Fruit fly (Drosophila melanogaster): Measurements from ENCODE around the gene tll.

Gene tll

dm6 chr3R:30887711-30888549 is 35.8 kb downstream of the tll start (continued):
- TF ChIP-seq HHEX (GFP tag; optimal IDR thresholded peaks at IDR 0.05) (peak; percentile 61), H15 (GFP tag; IDR thresholded peaks at IDR 0.05) (peak; percentile 67; the same call in 2 of the 3 replicates), CG6272 (GFP tag; IDR thresholded peaks at IDR 0.05) (0 out of 2 replicates have a peak, but pooled peaks have one; percentile 30), CG2129 (GFP tag; IDR thresholded peaks at IDR 0.05; ENCODE audit: partially characterized antibody) (no peak), dysf (GFP tag; IDR thresholded peaks at IDR 0.05) (peak; percentile 78), CG17612 (GFP tag; IDR thresholded peaks at IDR 0.05) (0 out of 2 replicates have a peak, but pooled peaks have one; percentile 35), CG6791 (GFP tag; IDR thresholded peaks at IDR 0.05; ENCODE audit: partially characterized antibody) (no peak), Ptx1 (GFP tag; IDR thresholded peaks at IDR 0.05) (peak; percentile 92), Hr78 (GFP tag; optimal IDR thresholded peaks at IDR 0.05) (no peak), Side (GFP tag; optimal IDR thresholded peaks at IDR 0.05) (peak; percentile 60), nmo (GFP tag; optimal IDR thresholded peaks at IDR 0.05) (peak; percentile 67), usp (GFP tag; optimal IDR thresholded peaks at IDR 0.05) (no peak), gcm2 (GFP tag; optimal IDR thresholded peaks at IDR 0.05) (no peak), CG15011 (GFP tag; optimal IDR thresholded peaks at IDR 0.05) (peak; percentile 17), unc-4 (GFP tag; IDR thresholded peaks at IDR 0.05; ENCODE audit: partially characterized antibody) (no peak), nau (GFP tag; optimal IDR thresholded peaks at IDR 0.05) (no peak), CG17802 (tag; optimal IDR thresholded peaks at IDR 0.05) (peak; percentile 23), CG9876 (GFP tag; optimal IDR thresholded peaks at IDR 0.05) (peak; percentile 27), CG15479 (GFP tag; optimal IDR thresholded peaks at IDR 0.05) (peak; percentile 89), az2 (GFP tag; optimal IDR thresholded peaks at IDR 0.05) (peak; percentile 64), CG18599 (GFP tag; optimal IDR thresholded peaks at IDR 0.05) (peak; percentile 72), org-1 (GFP tag; optimal IDR thresholded peaks at IDR 0.05) (peak; percentile 2), Nf-YA (GFP tag; IDR thresholded peaks at IDR 0.05) (no peak), CG10959 (GFP tag; IDR thresholded peaks at IDR 0.05) (no peak), dm (GFP tag; optimal IDR thresholded peaks at IDR 0.05) (no peak), CG14710 (tag; optimal IDR thresholded peaks at IDR 0.05) (peak; percentile 32), CG8944 (GFP tag; optimal IDR thresholded peaks at IDR 0.05) (peak; percentile 58), CG3847 (GFP tag; IDR thresholded peaks at IDR 0.05) (peak; percentile 47; the same call in 1 of the 2 replicates), Nf-YC (tag; optimal IDR thresholded peaks at IDR 0.05) (no peak), chif (GFP tag; optimal IDR thresholded peaks at IDR 0.05) (peak; percentile 33 to 60), jing (GFP tag; optimal IDR thresholded peaks at IDR 0.05) (peak; percentile 35), B-H1 (GFP tag; IDR thresholded peaks at IDR 0.05) (peak; percentile 35; the same call in 2 of the 3 replicates), ssp (GFP tag; IDR thresholded peaks at IDR 0.05) (peak; percentile 14; the same call in 1 of the 2 replicates), CG3281 (GFP tag; optimal IDR thresholded peaks at IDR 0.05) (peak; percentile 59), Hr39 (optimal IDR thresholded peaks at IDR 0.05) (no peak), wek (GFP tag; optimal IDR thresholded peaks at IDR 0.05) (peak; percentile 34), lov (optimal IDR thresholded peaks at IDR 0.05) (no peak), lov (GFP tag; IDR thresholded peaks at IDR 0.05) (peak; percentile 71; the same call in 1 of the 3 replicates), Rfx (GFP tag; IDR thresholded peaks at IDR 0.05) (peak; percentile 74), dimm (GFP tag; IDR thresholded peaks at IDR 0.05) (0 out of 2 replicates have a peak, but pooled peaks have one; percentile 22), gsb (GFP tag; IDR thresholded peaks at IDR 0.05) (peak; percentile 55), CG15073 (GFP tag; optimal IDR thresholded peaks at IDR 0.05) (no peak), Hmr (GFP tag; optimal IDR thresholded peaks at IDR 0.05) (peak; percentile 35), Mrtf (GFP tag; IDR thresholded peaks at IDR 0.05) (peak; percentile 77; the same call in 2 of the 3 replicates), HmgD (GFP tag; optimal IDR thresholded peaks at IDR 0.05) (no peak), Awh (GFP tag; IDR thresholded peaks at IDR 0.05) (no peak), MBD-R2 (GFP tag; IDR thresholded peaks at IDR 0.05) (peak; percentile 50; the same call in 1 of the 2 replicates), CG7839 (tag; optimal IDR thresholded peaks at IDR 0.05) (peak; percentile 84), CG18476 (GFP tag; optimal IDR thresholded peaks at IDR 0.05) (no peak)
